Fruit fly (Drosophila melanogaster) whole organism, embryonic: ENCODE measurements around the gene SecCl.
A peak's percentile ranks its signal among the peaks of the same experiment; 100 is the strongest.

Experiments used
- Abd-B ChIP-seq: fragments of 200-800 bp; sonication (Bioruptor generic); optimal IDR thresholded peaks from 2 replicates; lab custom pipeline; 2018; ENCODE audit warnings: missing biosample characterization, mild to moderate bottlenecking, missing genetic modification characterization, moderate library complexity
- CG10366 ChIP-seq: fragments of 200-800 bp; sonication (Bioruptor generic); IDR thresholded peaks from 2 replicates; pipeline ENCODE4 v1.3.6; 2022; ENCODE audit warnings: missing biosample characterization, missing genetic modification characterization
- CG11085 ChIP-seq: fragments of 200-800 bp; sonication (Bioruptor generic); IDR thresholded peaks from 2 replicates; pipeline ENCODE4 v1.3.6; 2022; ENCODE audit warnings: missing biosample characterization, missing genetic modification characterization
- CG12391 ChIP-seq: fragments of 200-800 bp; sonication (Bioruptor generic); optimal IDR thresholded peaks from 3 replicates; lab custom pipeline; 2018; ENCODE audit warnings: missing biosample characterization, mild to moderate bottlenecking, missing genetic modification characterization, moderate library complexity
- CG12769 ChIP-seq: fragments of 200-800 bp; sonication (Bioruptor generic); optimal IDR thresholded peaks from 2 replicates; lab custom pipeline; 2019; ENCODE audit warnings: missing biosample characterization, mild to moderate bottlenecking, missing genetic modification characterization, moderate library complexity
- CG13775 ChIP-seq: fragments of 200-800 bp; sonication (Bioruptor generic); optimal IDR thresholded peaks from 3 replicates; lab custom pipeline; 2017; ENCODE audit warnings: missing biosample characterization, mild to moderate bottlenecking, missing genetic modification characterization
- CG14014 ChIP-seq: fragments of 200-800 bp; sonication (Bioruptor generic); IDR thresholded peaks from 2 replicates; pipeline ENCODE4 v1.3.6; 2022; ENCODE audit warnings: missing biosample characterization, missing genetic modification characterization
- CG14667 ChIP-seq: fragments of 200-800 bp; sonication (Bioruptor generic); IDR thresholded peaks from 2 replicates; pipeline ENCODE4 v1.3.6; 2022; ENCODE audit warnings: missing biosample characterization, missing genetic modification characterization
- CG17359 ChIP-seq: fragments of 200-800 bp; sonication (Bioruptor generic); optimal IDR thresholded peaks from 3 replicates; lab custom pipeline; 2018; ENCODE audit warnings: missing biosample characterization, mild to moderate bottlenecking, missing genetic modification characterization, moderate library complexity
- CG2712 ChIP-seq: fragments of 200-800 bp; optimal IDR thresholded peaks from 3 replicates; lab custom pipeline; 2019; ENCODE audit warnings: missing biosample characterization, mild to moderate bottlenecking, missing genetic modification characterization, moderate library complexity
- CG30020 ChIP-seq: fragments of 200-800 bp; optimal IDR thresholded peaks from 2 replicates; lab custom pipeline; 2019; ENCODE audit warnings: missing biosample characterization, mild to moderate bottlenecking, missing genetic modification characterization, moderate library complexity
- CG32532 ChIP-seq: fragments of 200-800 bp; sonication (Bioruptor generic); IDR thresholded peaks from 2 replicates; pipeline ENCODE4 v1.3.6; 2022; ENCODE audit warnings: missing biosample characterization, missing genetic modification characterization
- CG3726 ChIP-seq: fragments of 200-800 bp; sonication (Bioruptor generic); IDR thresholded peaks from 3 replicates; pipeline ENCODE4, ENCODE4 v1.3.6; 2022; ENCODE audit warnings: missing biosample characterization, missing genetic modification characterization
- CG4730 ChIP-seq: fragments of 200-800 bp; sonication (Bioruptor generic); IDR thresholded peaks from 2 replicates; pipeline ENCODE4 v1.3.6; 2022; ENCODE audit warnings: missing biosample characterization, missing genetic modification characterization
- CG8290 ChIP-seq, 3 experiments: fragments of 200-800 bp; sonication (Bioruptor generic); optimal IDR thresholded peaks; 2 replicates each; lab custom pipeline; 2016 to 2019; ENCODE audit warnings: missing biosample characterization in 3 of 3, missing genetic modification characterization in 3 of 3, mild to moderate bottlenecking in 2 of 3, moderate library complexity in 1 of 3
- CG9437 ChIP-seq: fragments of 200-800 bp; sonication (Bioruptor generic); optimal IDR thresholded peaks from 2 replicates; lab custom pipeline; 2018; ENCODE audit warnings: missing biosample characterization, mild to moderate bottlenecking, missing genetic modification characterization
- Fer3 ChIP-seq: fragments of 200-800 bp; sonication (Bioruptor generic); optimal IDR thresholded peaks from 2 replicates; lab custom pipeline; 2018; ENCODE audit warnings: missing biosample characterization, mild to moderate bottlenecking, missing genetic modification characterization, moderate library complexity
- GATAe ChIP-seq: fragments of 200-800 bp; sonication (Bioruptor generic); conservative IDR thresholded peaks from 2 replicates; pipeline ENCODE4 v1.3.6; 2022; ENCODE audit warnings: missing biosample characterization, missing genetic modification characterization
- Gsc ChIP-seq: fragments of 200-800 bp; sonication (Bioruptor generic); IDR thresholded peaks from 2 replicates; pipeline ENCODE4 v1.3.6; 2022; ENCODE audit warnings: missing biosample characterization, missing genetic modification characterization
- Hand ChIP-seq: fragments of 200-800 bp; sonication (Bioruptor generic); optimal IDR thresholded peaks from 2 replicates; lab custom pipeline; 2017; ENCODE audit warnings: mild to moderate bottlenecking, missing biosample characterization, missing genetic modification reagents, missing genetic modification characterization
- HmgZ ChIP-seq: fragments of 200-800 bp; sonication (Bioruptor generic); optimal IDR thresholded peaks from 2 replicates; lab custom pipeline; 2018; ENCODE audit warnings: missing biosample characterization, mild to moderate bottlenecking, missing genetic modification characterization
- MESR4 ChIP-seq: fragments of 200-800 bp; sonication (Bioruptor generic); optimal IDR thresholded peaks from 2 replicates; lab custom pipeline; 2018; ENCODE audit warnings: missing biosample characterization, mild to moderate bottlenecking, missing genetic modification characterization, moderate library complexity
- NFAT ChIP-seq: fragments of 200-800 bp; sonication (Bioruptor generic); IDR thresholded peaks from 2 replicates; pipeline ENCODE4 v1.3.6; 2022; ENCODE audit warnings: missing biosample characterization, missing genetic modification characterization
- Nf-YC ChIP-seq: fragments of 200-800 bp; optimal IDR thresholded peaks from 3 replicates; lab custom pipeline; 2019; ENCODE audit warnings: missing biosample characterization, mild to moderate bottlenecking, missing genetic modification characterization, moderate library complexity
- PHDP ChIP-seq: fragments of 200-800 bp; sonication (Bioruptor generic); optimal IDR thresholded peaks from 3 replicates; lab custom pipeline; 2018; ENCODE audit warnings: missing biosample characterization, mild to moderate bottlenecking, missing genetic modification characterization, moderate library complexity
- TFAM ChIP-seq: fragments of 200-800 bp; sonication (Bioruptor generic); optimal IDR thresholded peaks from 2 replicates; lab custom pipeline; 2017; ENCODE audit warnings: missing biosample characterization, missing genetic modification characterization, inconsistent platforms
- YL-1 ChIP-seq: fragments of 200-800 bp; sonication (Bioruptor generic); optimal IDR thresholded peaks from 3 replicates; lab custom pipeline; 2017; ENCODE audit warnings: missing biosample characterization, mild to moderate bottlenecking, missing genetic modification characterization
- bsh ChIP-seq, 2 experiments: fragments of 200-800 bp; sonication (Bioruptor generic); optimal IDR thresholded peaks; 2 replicates each; lab custom pipeline; 2017 to 2018; ENCODE audit warnings: mild to moderate bottlenecking in 2 of 2, missing biosample characterization in 2 of 2, missing genetic modification characterization in 2 of 2, moderate library complexity in 1 of 2
- cas ChIP-seq: fragments of 200-800 bp; sonication (Bioruptor generic); IDR thresholded peaks from 2 replicates; pipeline ENCODE4 v1.3.6; 2022; ENCODE audit warnings: missing biosample characterization, missing genetic modification characterization
- cg ChIP-seq: fragments of 200-800 bp; sonication (Bioruptor generic); optimal IDR thresholded peaks from 3 replicates; lab custom pipeline; 2019; ENCODE audit warnings: missing biosample characterization, mild to moderate bottlenecking, missing genetic modification characterization, moderate library complexity
- chm ChIP-seq: fragments of 200-800 bp; sonication (Bioruptor generic); IDR thresholded peaks from 2 replicates; pipeline ENCODE4 v1.3.6; 2022; ENCODE audit warnings: missing biosample characterization, missing genetic modification characterization
- esg ChIP-seq: fragments of 200-800 bp; sonication (Bioruptor generic); conservative IDR thresholded peaks from 2 replicates; pipeline ENCODE4 v1.3.6; 2022; ENCODE audit warnings: missing biosample characterization, missing genetic modification characterization
- eve ChIP-seq, 2 experiments: fragments of >200 bp; optimal IDR thresholded peaks; 2 replicates each; lab custom pipeline; 2017; ENCODE audit warnings: missing biosample characterization in 2 of 2, missing genetic modification characterization in 2 of 2
- gcm ChIP-seq: fragments of 200-800 bp; sonication (Bioruptor generic); optimal IDR thresholded peaks from 2 replicates; lab custom pipeline; 2019; ENCODE audit warnings: missing biosample characterization, mild to moderate bottlenecking, missing genetic modification characterization, moderate library complexity
- gfzf ChIP-seq: fragments of 200-800 bp; sonication (Bioruptor generic); optimal IDR thresholded peaks from 2 replicates; lab custom pipeline; 2016; ENCODE audit warnings: missing biosample characterization, mild to moderate bottlenecking, missing genetic modification characterization, moderate library complexity
- ham ChIP-seq: fragments of 200-800 bp; sonication (Bioruptor generic); IDR thresholded peaks from 2 replicates; pipeline ENCODE4 v1.3.6; 2022; ENCODE audit warnings: missing biosample characterization, missing genetic modification characterization
- nau ChIP-seq: fragments of 200-800 bp; sonication (Bioruptor generic); optimal IDR thresholded peaks from 3 replicates; lab custom pipeline; 2017; ENCODE audit warnings: missing biosample characterization, mild to moderate bottlenecking, missing genetic modification characterization, missing genetic modification reagents
- pan ChIP-seq, 4 experiments: fragments of >200 bp in 3 of 4; fragments of 200-800 bp in 1 of 4; sonication (Bioruptor generic) in 1 of 4; optimal IDR thresholded peaks in 3 of 4; IDR thresholded peaks in 1 of 4; 2 replicates each; pipeline versions ENCODE4 v1.3.6 to Lab custom; 2017 to 2022; ENCODE audit warnings: missing biosample characterization in 2 of 4, missing genetic modification characterization in 2 of 4, mixed read lengths in 1 of 4
- peb ChIP-seq: fragments of 200-800 bp; sonication (Bioruptor generic); IDR thresholded peaks from 2 replicates; pipeline ENCODE4 v1.3.6; 2022; ENCODE audit warnings: missing biosample characterization, missing genetic modification characterization
- pfk ChIP-seq: fragments of 200-800 bp; sonication (Bioruptor generic); optimal IDR thresholded peaks from 2 replicates; lab custom pipeline; 2018; ENCODE audit warnings: missing biosample characterization, mild to moderate bottlenecking, missing genetic modification characterization, moderate library complexity
- sens-2 ChIP-seq: fragments of 200-800 bp; sonication (Bioruptor generic); IDR thresholded peaks from 2 replicates; pipeline ENCODE4 v1.3.6; 2022; ENCODE audit warnings: missing biosample characterization, missing genetic modification characterization
- sima ChIP-seq: fragments of 200-800 bp; sonication (Bioruptor generic); optimal IDR thresholded peaks from 2 replicates; lab custom pipeline; 2016; ENCODE audit warnings: missing biosample characterization, missing genetic modification characterization
- so ChIP-seq: fragments of 200-800 bp; sonication (Bioruptor generic); IDR thresholded peaks from 3 replicates; pipeline ENCODE4 v1.3.6; 2022; ENCODE audit warnings: missing biosample characterization, missing genetic modification characterization
- stc ChIP-seq: fragments of 200-800 bp; sonication (Bioruptor generic); IDR thresholded peaks from 2 replicates; pipeline ENCODE4 v1.3.6; 2022; ENCODE audit warnings: missing biosample characterization, missing genetic modification characterization
- tgo ChIP-seq: fragments of 200-800 bp; sonication (Bioruptor generic); IDR thresholded peaks from 3 replicates; pipeline ENCODE4 v1.3.6; 2022; ENCODE audit warnings: missing biosample characterization, missing genetic modification characterization
- unpg ChIP-seq: fragments of 200-800 bp; sonication (Bioruptor generic); optimal IDR thresholded peaks from 3 replicates; lab custom pipeline; 2018; ENCODE audit warnings: missing biosample characterization, mild to moderate bottlenecking, missing genetic modification characterization, moderate library complexity

SecCl gene

DNA sequence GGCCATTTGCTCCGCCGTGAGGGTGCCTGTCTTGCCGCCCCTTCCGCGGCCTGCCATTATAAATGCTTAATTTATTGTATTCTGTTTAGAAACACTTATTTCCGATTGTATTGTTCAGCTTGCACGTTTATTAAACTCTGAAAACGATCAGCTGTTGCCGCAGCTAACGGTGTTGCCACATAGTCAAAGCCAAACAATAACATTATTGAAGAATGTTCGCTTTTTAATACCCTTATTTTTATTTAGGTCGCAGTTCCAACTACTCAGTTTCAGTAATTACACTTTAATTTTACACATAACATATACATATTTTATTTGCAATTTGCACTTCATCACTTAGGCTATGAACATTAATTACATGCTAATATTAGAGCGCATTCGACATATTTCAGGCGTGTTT, 42.9 kb upstream of the SecCl start, which contains the start of gene Polr3G (continued):
- TF ChIP-seq sens-2 (GFP tag; lab: Robert Waterston, UW) (no peak), gcm (GFP tag; lab: Kevin White, UChicago) (peak; percentile 4), bsh (GFP tag; optimal IDR thresholded peaks at IDR 0.05; lab: Kevin White, UChicago) (peak in 1 of 2 experiments; percentile 11), Gsc (GFP tag; lab: Robert Waterston, UW) (no peak), chm (GFP tag; lab: Robert Waterston, UW) (no peak), ham (GFP tag; lab: Robert Waterston, UW) (no peak), CG12769 (tag; lab: Kevin White, UChicago) (peak; percentile 29), CG11085 (GFP tag; lab: Robert Waterston, UW) (no peak), CG14014 (GFP tag; lab: Robert Waterston, UW) (0 out of 2 replicates have a peak, but pooled peaks have one; percentile 22), sima (GFP tag; lab: Kevin White, UChicago) (no peak), PHDP (tag; lab: Kevin White, UChicago) (no peak), gfzf (GFP tag; lab: Kevin White, UChicago) (peak; percentile 2), CG30020 (tag; lab: Kevin White, UChicago) (peak; percentile 14), tgo (GFP tag; lab: Robert Waterston, UW) (no peak), so (no peak), pan (optimal IDR thresholded peaks at IDR 0.05; lab: Kevin White, UChicago) (no peak), pan (GFP tag; optimal IDR thresholded peaks at IDR 0.05 in 1 of 2, IDR thresholded peaks at IDR 0.05 in 1 of 2) (no peak), HmgZ (tag; lab: Kevin White, UChicago) (peak; percentile 35), CG4730 (GFP tag; lab: Robert Waterston, UW) (no peak), unpg (peak; percentile 9), peb (GFP tag; lab: Robert Waterston, UW) (no peak), cas (GFP tag; lab: Robert Waterston, UW) (no peak), Fer3 (tag; lab: Kevin White, UChicago) (no peak), Nf-YC (tag; lab: Kevin White, UChicago) (peak; percentile 33), esg (no peak), nau (no peak), CG12391 (peak; percentile 49), CG9437 (GFP tag; lab: Kevin White, UChicago) (no peak), CG13775 (GFP tag; lab: Kevin White, UChicago) (no peak), CG3726 (GFP tag; lab: Robert Waterston, UW) (no peak), stc (GFP tag; lab: Robert Waterston, UW) (no peak), CG32532 (no peak), CG14667 (GFP tag; lab: Robert Waterston, UW) (no peak), NFAT (GFP tag; lab: Robert Waterston, UW) (no peak), TFAM (GFP tag; lab: Kevin White, UChicago) (no peak), cg (no peak), YL-1 (peak; percentile 26), eve (GFP tag; optimal IDR thresholded peaks at IDR 0.05; lab: Kevin White, UChicago) (no peak), GATAe (GFP tag; lab: Robert Waterston, UW) (no peak), Hand (GFP tag; lab: Kevin White, UChicago) (no peak), pfk (GFP tag; lab: Kevin White, UChicago) (no peak), Abd-B (GFP tag; lab: Kevin White, UChicago) (no peak), CG8290 (GFP tag; optimal IDR thresholded peaks at IDR 0.05; lab: Kevin White, UChicago) (no peak), CG8290 (tag; optimal IDR thresholded peaks at IDR 0.05; lab: Kevin White, UChicago) (peak in 1 of 2 experiments; percentile 36), CG17359 (tag; lab: Kevin White, UChicago) (peak; percentile 4), CG10366 (GFP tag; lab: Robert Waterston, UW) (no peak), MESR4 (GFP tag; lab: Kevin White, UChicago) (peak; percentile 41), CG2712 (peak; percentile 8)
